Worm (Caenorhabditis elegans): Measurements from ENCODE around the gene abf-5.
A peak's percentile ranks its signal among the peaks of the same experiment; 100 is the strongest.

The abf-5 gene

ce11 chrX:12808085-12808922 lies 15.7 kb downstream of the abf-5 start, which contains the start of gene nhr-27 (continued):
- TF ChIP-seq dpl-1 (GFP tag; optimal IDR thresholded peaks at IDR 0.05), result peak in 1 of 3 experiments; percentile 5
- no peak for TF ChIP-seq grh-1 (GFP tag; IDR thresholded peaks at IDR 0.05)
- TF ChIP-seq efl-1 (optimal IDR thresholded peaks at IDR 0.05), result no peak
- TF ChIP-seq efl-1 (GFP tag; optimal IDR thresholded peaks at IDR 0.05 in 1 of 2), result peak in 1 of 2 experiments; percentile 65
- TF ChIP-seq pax-3 (tag; optimal IDR thresholded peaks at IDR 0.05), result no peak
- TF ChIP-seq lir-3 (tag; optimal IDR thresholded peaks at IDR 0.05; ENCODE audit: poor library complexity), result no peak
- TF ChIP-seq sup-37 (GFP tag; optimal IDR thresholded peaks at IDR 0.05), result no peak
- no peak for TF ChIP-seq snu-23 (GFP tag; optimal IDR thresholded peaks at IDR 0.05)
- no peak for TF ChIP-seq ces-1 (GFP tag; optimal IDR thresholded peaks at IDR 0.05)

- TF ChIP-seq ets-5 (GFP tag; IDR thresholded peaks at IDR 0.05) (no peak), ceh-82 (tag; optimal IDR thresholded peaks at IDR 0.05) (no peak), unc-98 (GFP tag; IDR thresholded peaks at IDR 0.05) (no peak), lin-35 (GFP tag; optimal IDR thresholded peaks at IDR 0.05) (no peak), irx-1 (tag; optimal IDR thresholded peaks at IDR 0.05) (no peak), rnt-1 (tag; optimal IDR thresholded peaks at IDR 0.05) (no peak), fkh-4 (tag; optimal IDR thresholded peaks at IDR 0.05; ENCODE audit: borderline replicate concordance) (no peak), sox-4 (tag; optimal IDR thresholded peaks at IDR 0.05) (no peak), C04F5.9 (tag; optimal IDR thresholded peaks at IDR 0.05) (no peak), nhr-11 (tag; optimal IDR thresholded peaks at IDR 0.05) (no peak), lin-39 (tag; optimal IDR thresholded peaks at IDR 0.05) (no peak), nhr-237 (tag; optimal IDR thresholded peaks at IDR 0.05) (no peak), egl-27 (tag; optimal IDR thresholded peaks at IDR 0.05) (no peak), elt-3 (tag; optimal IDR thresholded peaks at IDR 0.05) (no peak), dsc-1 (tag; optimal IDR thresholded peaks at IDR 0.05) (no peak), snu-23 (GFP tag; optimal IDR thresholded peaks at IDR 0.05) (no peak)
These were observed 20.9 kb downstream of the abf-5 start, which contains the start of gene gei-3 for ce11 chrX:12813539-12813938. TSS of gene gei-3 (minus strand) at chrX:12813639.

- TF ChIP-seq elt-2 (tag; optimal IDR thresholded peaks at IDR 0.05) (no peak), rnt-1 (tag; optimal IDR thresholded peaks at IDR 0.05) (peak; percentile 1), egl-27 (tag; optimal IDR thresholded peaks at IDR 0.05) (no peak), lin-14 (GFP tag; optimal IDR thresholded peaks at IDR 0.05) (peak; percentile 56), nhr-85 (tag) (peak; percentile 71), pax-3 (tag; optimal IDR thresholded peaks at IDR 0.05) (no peak), elt-3 (tag; optimal IDR thresholded peaks at IDR 0.05) (peak in 2 of 6 experiments; percentile 4 to 52), nhr-20 (tag; optimal IDR thresholded peaks at IDR 0.05) (peak; percentile 14), efl-1 (optimal IDR thresholded peaks at IDR 0.05) (no peak), efl-1 (GFP tag; optimal IDR thresholded peaks at IDR 0.05 in 1 of 2) (no peak), grh-1 (GFP tag; IDR thresholded peaks at IDR 0.05) (peak; percentile 60), blmp-1 (tag; optimal IDR thresholded peaks at IDR 0.05) (peak; percentile 74), ceh-8 (GFP tag; optimal IDR thresholded peaks at IDR 0.05) (no peak)
These were observed 22.7 kb downstream of the abf-5 start for ce11 chrX:12815367-12815766.

- TF ChIP-seq unc-30 (tag; optimal IDR thresholded peaks at IDR 0.05), result no peak
- TF ChIP-seq nhr-12 (tag; optimal IDR thresholded peaks at IDR 0.05), result no peak
- TF ChIP-seq mdl-1 (tag; optimal IDR thresholded peaks at IDR 0.05), result no peak
- no peak for TF ChIP-seq nhr-76 (tag; optimal IDR thresholded peaks at IDR 0.05)
- no peak for TF ChIP-seq blmp-1 (tag; optimal IDR thresholded peaks at IDR 0.05)
- TF ChIP-seq hlh-17 (GFP tag; optimal IDR thresholded peaks at IDR 0.05; ENCODE audit: borderline replicate concordance), result no peak
- no peak for TF ChIP-seq ceh-90 (tag; optimal IDR thresholded peaks at IDR 0.05)
- no peak for TF ChIP-seq xbp-1 (tag; optimal IDR thresholded peaks at IDR 0.05)
- TF ChIP-seq nhr-11 (tag; optimal IDR thresholded peaks at IDR 0.05), result no peak
- no peak for TF ChIP-seq snu-23 (GFP tag; optimal IDR thresholded peaks at IDR 0.05)
- TF ChIP-seq lsy-2 (tag; optimal IDR thresholded peaks at IDR 0.05), result no peak
These were observed 26.1 kb downstream of the abf-5 start for ce11 chrX:12818768-12819167.
